Worm (Caenorhabditis elegans): ENCODE measurements around the gene wrt-7.
"Not testable (repeated sequence)": the region's sequence is repeated elsewhere in the genome, so short reads cannot be mapped to it uniquely, and the experiment has no call there.

The wrt-7 gene

ce11 chrV:15339363-15339762 lies 2.1 kb upstream of the wrt-7 start, which contains the start of gene clec-228:
Gene clec-228, minus strand, starts transcription at chrV:15339463.
- no peak for TF ChIP-seq unc-62 (GFP tag; optimal IDR thresholded peaks at IDR 0.05)

- no peak for TF ChIP-seq unc-62 (GFP tag; optimal IDR thresholded peaks at IDR 0.05)
These were observed 4.5 kb downstream of the wrt-7 start, which contains the start of gene srw-113 for ce11 chrV:15332851-15333250. Gene srw-113, plus strand, starts transcription at chrV:15333151.

DNA sequence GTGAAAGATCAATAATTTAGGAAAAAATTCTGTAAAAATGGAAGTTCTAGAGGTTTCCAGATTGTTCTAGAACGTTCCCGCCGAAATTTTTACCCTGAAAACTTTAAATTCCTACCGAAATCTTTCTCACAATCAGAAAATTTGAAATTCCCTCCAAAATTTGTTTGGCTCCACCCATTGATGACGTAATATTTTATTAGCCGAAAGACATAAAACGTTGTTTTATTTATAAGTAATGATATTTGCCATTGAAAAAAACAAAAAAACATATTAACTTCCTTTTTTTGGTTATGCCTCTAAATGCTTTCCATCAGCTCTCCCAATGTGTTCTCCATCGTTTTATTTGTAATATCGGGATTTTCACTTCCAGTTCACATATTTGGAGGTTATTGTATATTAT lies 7.0 kb downstream of the wrt-7 start, which contains the start of gene srh-295:
Gene srh-295, plus strand, starts transcription at position 301 of the 400 bp plus-strand sequence.
- TF ChIP-seq unc-62 (GFP tag; optimal IDR thresholded peaks at IDR 0.05), result no peak

DNA sequence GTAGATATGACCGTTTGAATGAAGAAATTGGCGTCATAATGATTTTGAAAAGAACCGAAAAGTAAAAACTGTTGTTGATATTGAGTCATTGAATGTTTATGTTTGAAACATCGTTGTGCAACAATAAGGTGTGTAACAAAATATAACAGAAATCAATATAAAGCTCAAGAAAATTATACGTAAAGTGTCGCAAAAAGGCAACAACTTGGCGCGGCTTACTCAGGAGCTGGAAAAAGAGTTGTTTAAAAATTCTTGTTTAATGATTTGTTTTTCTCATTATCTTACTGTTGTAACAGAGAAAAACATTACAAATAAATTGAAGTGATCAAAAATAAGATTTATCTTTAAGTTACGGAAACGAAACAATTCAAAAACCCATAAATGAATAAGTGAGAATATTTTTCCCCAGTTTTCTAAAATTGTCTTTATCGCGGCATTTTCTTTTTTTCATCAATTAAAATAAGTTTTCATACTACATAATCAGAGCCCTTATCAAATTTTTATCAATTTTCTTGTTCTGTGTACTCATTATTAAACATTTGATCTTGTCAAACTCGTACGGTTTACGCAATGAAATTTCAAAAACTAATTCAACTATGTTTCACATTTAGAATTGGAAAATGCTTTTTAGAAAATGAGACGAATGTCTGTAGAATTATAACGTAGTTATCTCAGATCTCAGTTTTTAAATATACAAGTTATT lies 9.4 kb downstream of the wrt-7 start, which contains the start of gene ZK1037.6:
Gene ZK1037.6, minus strand, starts transcription at position 51 of the 703 bp plus-strand sequence.
- no peak for TF ChIP-seq unc-62 (GFP tag; optimal IDR thresholded peaks at IDR 0.05)

ce11 chrV:15323417-15323816 lies 13.9 kb downstream of the wrt-7 start:
- no peak for TF ChIP-seq unc-62 (GFP tag; optimal IDR thresholded peaks at IDR 0.05)

DNA sequence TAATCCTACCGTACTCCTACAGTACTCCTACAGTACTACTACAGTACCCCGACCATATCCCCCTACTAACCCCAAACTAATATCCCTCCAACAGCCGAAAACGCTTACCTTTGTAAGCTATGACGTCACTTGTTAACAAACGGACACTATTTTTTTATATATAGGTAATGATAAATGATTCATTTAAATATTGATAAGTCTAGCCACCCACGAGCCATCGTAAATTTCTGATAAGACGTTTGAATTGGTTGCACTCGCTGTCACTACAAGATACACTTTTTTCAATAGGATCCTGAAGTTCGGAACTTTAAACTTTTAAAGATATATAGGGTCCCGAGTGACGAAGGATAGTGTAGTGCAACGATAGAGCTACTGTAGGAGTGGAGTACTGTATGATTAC lies 14.7 kb downstream of the wrt-7 start, which contains the start of gene nhr-247:
Gene nhr-247, plus strand, starts transcription at position 330 of the 400 bp plus-strand sequence.
- TF ChIP-seq unc-62 (GFP tag; optimal IDR thresholded peaks at IDR 0.05), result not testable (repeated sequence)

- no peak for TF ChIP-seq unc-62 (GFP tag; optimal IDR thresholded peaks at IDR 0.05)
These were observed 18.7 kb downstream of the wrt-7 start, which contains the start of gene nhr-291 for ce11 chrV:15318638-15319037. Gene nhr-291, plus strand, starts transcription at chrV:15318961.

DNA sequence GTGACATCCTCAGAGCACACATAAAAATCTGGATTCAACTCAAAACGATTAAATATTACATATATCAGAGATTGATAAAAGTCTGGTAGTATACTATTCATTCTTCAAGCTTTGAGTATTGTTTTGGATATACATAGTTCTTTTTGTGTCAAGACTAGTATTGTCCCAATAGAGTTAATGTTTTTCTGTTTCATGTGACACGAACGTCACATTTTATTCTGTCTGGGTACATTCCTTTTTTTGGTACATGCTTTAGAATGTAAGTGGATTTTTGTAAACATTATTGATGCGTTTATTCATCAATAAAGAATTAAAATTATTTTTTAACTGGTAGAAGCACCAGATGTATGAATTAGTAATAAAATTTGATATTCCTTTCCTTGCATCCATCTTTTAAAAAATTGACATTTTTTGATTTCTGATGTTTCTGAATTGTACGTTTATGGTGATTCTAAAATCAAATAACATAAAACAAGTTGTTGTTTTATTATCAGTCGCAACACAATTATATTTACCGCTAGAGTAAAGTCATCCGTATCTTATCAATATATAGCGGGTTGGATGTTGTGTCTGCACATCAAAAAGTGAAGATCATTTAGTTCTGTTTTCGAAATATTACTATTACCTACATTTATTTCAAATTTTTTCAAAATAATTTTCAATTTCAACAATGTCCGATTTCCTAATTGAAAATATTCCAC lies 21.3 kb downstream of the wrt-7 start, which contains the start of the genes srt-22 and nhr-246:
Gene srt-22, minus strand, starts transcription at position 101 of the 701 bp plus-strand sequence.
Gene nhr-246, plus strand, starts transcription at position 651 of the 701 bp plus-strand sequence.
- no peak for TF ChIP-seq unc-62 (GFP tag; optimal IDR thresholded peaks at IDR 0.05)

DNA sequence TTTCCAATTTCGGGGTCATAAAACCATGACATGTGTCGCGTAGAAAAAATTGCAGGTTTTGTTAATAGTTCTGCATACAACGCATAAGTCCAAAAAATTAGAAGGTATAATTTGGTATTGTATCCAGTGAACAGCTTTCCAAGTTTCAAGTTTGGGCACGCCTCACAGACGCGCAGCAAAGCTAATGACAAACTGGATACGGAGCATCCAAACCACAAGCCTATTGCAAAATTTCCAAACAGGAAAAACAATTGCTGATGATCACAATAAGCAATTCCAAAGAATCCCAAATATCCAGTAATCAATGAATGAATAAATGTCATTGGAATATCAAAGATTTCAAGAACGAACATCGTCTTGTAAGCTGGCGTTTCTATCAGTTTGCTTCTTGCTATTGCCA lies 23.8 kb downstream of the wrt-7 start:
- TF ChIP-seq unc-62 (GFP tag; optimal IDR thresholded peaks at IDR 0.05), result no peak

DNA sequence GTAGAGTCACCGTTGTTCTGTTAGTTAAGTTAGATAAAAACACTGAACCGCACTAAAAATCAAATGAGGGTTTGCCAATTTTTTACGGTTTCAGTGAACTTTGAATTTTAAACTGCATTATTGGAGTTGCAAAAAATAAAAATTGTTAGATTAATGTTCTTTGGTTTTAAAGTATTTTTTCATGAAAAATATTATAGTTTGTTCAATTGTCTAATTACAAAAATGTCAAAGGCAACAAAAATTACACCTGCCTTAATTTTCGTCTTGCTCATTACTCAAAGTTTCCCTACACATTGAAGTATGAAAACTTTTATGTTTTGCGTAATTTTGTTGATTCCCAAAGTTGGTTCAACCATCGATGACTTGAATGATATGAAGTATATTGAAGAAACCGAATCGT lies 26.5 kb downstream of the wrt-7 start, which contains the start of gene irld-62:
Gene irld-62, plus strand, starts transcription at position 301 of the 400 bp plus-strand sequence.
- no peak for TF ChIP-seq unc-62 (GFP tag; optimal IDR thresholded peaks at IDR 0.05)

- TF ChIP-seq unc-62 (GFP tag; optimal IDR thresholded peaks at IDR 0.05), result no peak
These were observed 28.3 kb downstream of the wrt-7 start, which contains the start of gene srz-10 for ce11 chrV:15309011-15309410. Gene srz-10, minus strand, starts transcription at chrV:15309098.

DNA sequence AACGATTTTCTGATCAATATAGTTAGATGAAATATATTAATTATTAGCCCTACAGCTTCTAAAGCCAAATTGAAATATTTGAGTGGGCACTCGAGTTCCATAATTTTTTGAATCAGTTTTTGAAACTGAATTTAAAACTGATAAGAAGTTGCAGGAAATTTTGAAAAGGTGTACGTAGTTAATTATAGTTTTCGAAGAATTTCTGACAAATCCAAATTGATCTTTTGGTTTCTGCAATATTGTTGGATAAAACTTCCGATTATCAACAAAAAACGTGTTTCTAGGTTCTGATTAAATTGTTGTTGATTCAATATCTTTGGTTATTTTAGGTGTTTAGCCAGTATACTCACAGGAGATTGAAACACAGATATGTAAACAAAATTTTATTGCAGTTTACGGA lies 30.6 kb downstream of the wrt-7 start, which contains the start of gene T26H8.4:
Gene T26H8.4, minus strand, starts transcription at position 101 of the 400 bp plus-strand sequence.
- TF ChIP-seq unc-62 (GFP tag; optimal IDR thresholded peaks at IDR 0.05), result no peak

ce11 chrV:15305502-15305901 lies 31.8 kb downstream of the wrt-7 start, which contains the start of gene T26H8.5:
Gene T26H8.5, minus strand, starts transcription at chrV:15305602.
- TF ChIP-seq unc-62 (GFP tag; optimal IDR thresholded peaks at IDR 0.05), result no peak

- TF ChIP-seq unc-62 (GFP tag; optimal IDR thresholded peaks at IDR 0.05), result no peak
These were observed 33.7 kb downstream of the wrt-7 start, which contains the start of gene srx-48 for ce11 chrV:15303625-15304024. Gene srx-48, minus strand, starts transcription at chrV:15303725.

- no peak for TF ChIP-seq unc-62 (GFP tag; optimal IDR thresholded peaks at IDR 0.05)
These were observed 38.7 kb downstream of the wrt-7 start, which contains the start of gene cpr-3 for ce11 chrV:15298597-15298996. Gene cpr-3, minus strand, starts transcription at chrV:15298700.

DNA sequence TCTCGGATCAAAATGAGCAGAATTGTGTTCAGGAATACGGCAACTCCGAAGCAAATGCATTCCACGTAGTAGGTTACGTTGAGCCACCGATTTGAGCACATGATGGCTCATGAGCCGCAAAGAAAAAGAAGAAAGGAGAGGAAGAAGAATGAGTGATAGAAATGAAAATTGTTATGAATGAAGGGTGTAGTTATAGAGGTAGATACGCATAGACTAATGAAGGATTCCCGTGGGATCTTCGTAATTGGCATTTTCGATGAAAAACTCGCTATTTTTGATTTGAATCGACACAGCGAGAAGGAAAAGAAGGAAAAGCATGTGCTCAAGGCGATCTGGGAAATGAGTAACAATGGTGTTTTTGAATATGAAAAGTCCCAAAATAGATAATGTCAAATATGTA lies 43.4 kb downstream of the wrt-7 start, which contains the start of gene str-96:
Gene str-96, minus strand, starts transcription at position 101 of the 400 bp plus-strand sequence.
- no peak for TF ChIP-seq unc-62 (GFP tag; optimal IDR thresholded peaks at IDR 0.05)

Measured in whole organism, dauer.